Fruit fly (Drosophila melanogaster): ENCODE data around the gene ppk30.

DNA sequence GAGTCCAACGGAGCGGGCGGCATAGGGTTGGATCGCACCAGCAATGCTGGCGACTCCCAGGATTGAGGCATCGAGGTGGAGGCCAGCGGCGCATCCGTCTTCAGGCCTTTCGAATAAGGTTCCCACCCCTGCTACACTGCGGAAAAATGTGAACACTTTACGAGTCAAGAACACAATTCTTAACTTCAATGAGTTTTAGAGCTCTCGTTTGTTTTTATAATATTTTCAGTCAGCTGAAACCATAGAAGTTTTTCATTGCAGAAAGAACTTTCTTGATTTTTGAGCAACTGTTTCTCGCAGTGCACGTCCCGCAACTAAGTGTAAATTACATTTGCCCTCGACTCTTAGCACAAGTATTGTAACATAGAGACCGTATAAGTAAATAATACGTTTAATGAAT is 27.4 kb downstream of the ppk30 start:
- no peak for TF ChIP-seq Mio (GFP tag; optimal IDR thresholded peaks at IDR 0.05)
- TF ChIP-seq jim (GFP tag; optimal IDR thresholded peaks at IDR 0.05) = no peak
- TF ChIP-seq dsf (GFP tag; optimal IDR thresholded peaks at IDR 0.05; ENCODE audit: borderline replicate concordance) = no peak
- TF ChIP-seq Dfd (GFP tag; optimal IDR thresholded peaks at IDR 0.05) = no peak
- TF ChIP-seq OdsH (GFP tag; optimal IDR thresholded peaks at IDR 0.05) = no peak
- TF ChIP-seq psq (GFP tag; optimal IDR thresholded peaks at IDR 0.05) = no peak
